Worm (Caenorhabditis elegans) whole organism, L2 larva: ENCODE results near the gene pqn-73.

Experiments
- C34F6.9 ChIP-seq: fragments of 150-350 bp; optimal IDR thresholded peaks from 2 replicates; lab custom pipeline; 2014; ENCODE audit warnings: missing biosample characterization, missing genetic modification characterization
- F13H6.1 ChIP-seq: sonication (generic microtip); optimal IDR thresholded peaks from 2 replicates; lab custom pipeline; 2016; ENCODE audit warnings: missing genetic modification characterization, missing compliant biosample characterization
- R02D3.7 ChIP-seq: fragments of 150-350 bp; optimal IDR thresholded peaks from 2 replicates; lab custom pipeline; 2014; ENCODE audit warnings: missing biosample characterization, missing genetic modification characterization
- Y55F3AM.14 ChIP-seq: fragments of 200-800 bp; sonication (Bioruptor generic); optimal IDR thresholded peaks from 2 replicates; lab custom pipeline; 2018; ENCODE audit warnings: mild to moderate bottlenecking, missing genetic modification characterization, missing compliant biosample characterization
- ZK546.5 ChIP-seq: sonication (generic microtip); optimal IDR thresholded peaks from 2 replicates; lab custom pipeline; 2017; ENCODE audit warnings: missing biosample characterization, missing genetic modification characterization
- alr-1 ChIP-seq: fragments of 150-350 bp; optimal IDR thresholded peaks from 2 replicates; lab custom pipeline; 2014; ENCODE audit warnings: missing biosample characterization, missing genetic modification characterization
- aly-2 ChIP-seq: fragments of 150-350 bp; optimal IDR thresholded peaks from 2 replicates; lab custom pipeline; 2014; ENCODE audit warnings: missing biosample characterization, missing genetic modification characterization
- ama-1 ChIP-seq: fragments of 150-350 bp; optimal IDR thresholded peaks from 2 replicates; lab custom pipeline; 2018; ENCODE audit warnings: inconsistent platforms
- blmp-1 ChIP-seq: sonication (generic microtip); optimal IDR thresholded peaks from 2 replicates; lab custom pipeline; 2017; ENCODE audit warnings: missing genetic modification characterization, mild to moderate bottlenecking, missing compliant biosample characterization, antibody characterized with exemption, moderate library complexity; ENCODE audit not compliant: insufficient read depth
- ceh-16 ChIP-seq: fragments of 150-350 bp; optimal IDR thresholded peaks from 2 replicates; lab custom pipeline; 2014; ENCODE audit warnings: missing biosample characterization, missing genetic modification characterization
- ceh-82 ChIP-seq: fragments of 150-350 bp; optimal IDR thresholded peaks from 2 replicates; lab custom pipeline; 2014; ENCODE audit warnings: missing biosample characterization, missing genetic modification characterization
- crh-2 ChIP-seq: sonication (generic microtip); optimal IDR thresholded peaks from 2 replicates; lab custom pipeline; 2017; ENCODE audit warnings: missing biosample characterization, missing genetic modification characterization
- dmd-4 ChIP-seq: sonication (generic microtip); optimal IDR thresholded peaks from 2 replicates; lab custom pipeline; 2017; ENCODE audit warnings: missing biosample characterization, missing genetic modification characterization
- egl-27 ChIP-seq: sonication (generic microtip); optimal IDR thresholded peaks from 3 replicates; lab custom pipeline; 2017; ENCODE audit warnings: missing biosample characterization, missing genetic modification reagents, missing genetic modification characterization
- elt-1 ChIP-seq: fragments of 150-350 bp; optimal IDR thresholded peaks from 2 replicates; lab custom pipeline; 2014; ENCODE audit warnings: missing biosample characterization, missing genetic modification characterization
- elt-3 ChIP-seq: sonication (generic microtip); optimal IDR thresholded peaks from 2 replicates; lab custom pipeline; 2017; ENCODE audit warnings: missing biosample characterization, missing genetic modification characterization
- fos-1 ChIP-seq: fragments of 150-350 bp; optimal IDR thresholded peaks from 2 replicates; lab custom pipeline; 2014; ENCODE audit warnings: missing biosample characterization, missing genetic modification characterization
- gmeb-1 ChIP-seq: fragments of 150-350 bp; optimal IDR thresholded peaks from 2 replicates; lab custom pipeline; 2014; ENCODE audit warnings: missing biosample characterization, missing genetic modification characterization
- lin-11 ChIP-seq: fragments of 150-350 bp; sonication (generic microtip); optimal IDR thresholded peaks from 2 replicates; lab custom pipeline; 2014; ENCODE audit warnings: missing biosample characterization, missing genetic modification characterization, inconsistent platforms, mixed read lengths
- lin-13 ChIP-seq: fragments of 150-350 bp; optimal IDR thresholded peaks from 2 replicates; lab custom pipeline; 2014; ENCODE audit warnings: missing biosample characterization, missing genetic modification reagents, missing genetic modification characterization
- lin-39 ChIP-seq: fragments of 150-350 bp; optimal IDR thresholded peaks from 2 replicates; lab custom pipeline; 2014; ENCODE audit warnings: missing biosample characterization, missing genetic modification reagents, missing genetic modification characterization
- lsy-2 ChIP-seq, 2 experiments: fragments of 150-350 bp in 1 of 2; sonication (generic microtip) in 1 of 2; optimal IDR thresholded peaks; 2 replicates each; lab custom pipeline; 2014 to 2017; ENCODE audit warnings: missing biosample characterization in 2 of 2, missing genetic modification characterization in 2 of 2
- mab-5 ChIP-seq: fragments of 150-350 bp; optimal IDR thresholded peaks from 2 replicates; lab custom pipeline; 2014; ENCODE audit warnings: missing biosample characterization, missing genetic modification characterization
- mbf-1 ChIP-seq: sonication (generic microtip); optimal IDR thresholded peaks from 2 replicates; lab custom pipeline; 2017; ENCODE audit warnings: missing biosample characterization, missing genetic modification characterization
- mdl-1 ChIP-seq, 2 experiments: fragments of 150-350 bp in 1 of 2; sonication (generic microtip) in 1 of 2; optimal IDR thresholded peaks; 2 replicates each; lab custom pipeline; 2017; ENCODE audit warnings: missing biosample characterization in 2 of 2, missing genetic modification characterization in 2 of 2
- nhr-10 ChIP-seq: sonication (generic microtip); optimal IDR thresholded peaks from 2 replicates; lab custom pipeline; 2017; ENCODE audit warnings: missing biosample characterization, missing genetic modification characterization
- nhr-11 ChIP-seq: fragments of 150-350 bp; optimal IDR thresholded peaks from 2 replicates; lab custom pipeline; 2014; ENCODE audit warnings: missing biosample characterization, missing genetic modification characterization
- nhr-12 ChIP-seq: fragments of 150-350 bp; optimal IDR thresholded peaks from 2 replicates; lab custom pipeline; 2014; ENCODE audit warnings: missing biosample characterization, missing genetic modification characterization
- nhr-129 ChIP-seq: fragments of 150-350 bp; optimal IDR thresholded peaks from 2 replicates; lab custom pipeline; 2014; ENCODE audit warnings: missing biosample characterization, missing genetic modification characterization
- nhr-21 ChIP-seq: fragments of 150-350 bp; optimal IDR thresholded peaks from 2 replicates; lab custom pipeline; 2014; ENCODE audit warnings: missing biosample characterization, missing genetic modification characterization
- nhr-23 ChIP-seq: fragments of 150-350 bp; optimal IDR thresholded peaks from 2 replicates; lab custom pipeline; 2014; ENCODE audit warnings: missing biosample characterization, missing genetic modification reagents, missing genetic modification characterization
- nhr-237 ChIP-seq: fragments of 150-350 bp; optimal IDR thresholded peaks from 2 replicates; lab custom pipeline; 2014; ENCODE audit warnings: missing biosample characterization, missing genetic modification characterization
- nhr-25 ChIP-seq: fragments of 150-350 bp; sonication (generic microtip); optimal IDR thresholded peaks from 3 replicates; lab custom pipeline; 2014; ENCODE audit warnings: missing biosample characterization, missing genetic modification characterization
- nhr-6 ChIP-seq: fragments of 150-350 bp; optimal IDR thresholded peaks from 2 replicates; lab custom pipeline; 2014; ENCODE audit warnings: missing biosample characterization, missing genetic modification characterization
- nhr-77 ChIP-seq: fragments of 150-350 bp; optimal IDR thresholded peaks from 2 replicates; lab custom pipeline; 2014; ENCODE audit warnings: missing biosample characterization, missing genetic modification characterization
- peb-1 ChIP-seq: fragments of 150-350 bp; optimal IDR thresholded peaks from 2 replicates; lab custom pipeline; 2014; ENCODE audit warnings: missing biosample characterization, missing genetic modification characterization
- sem-4 ChIP-seq: fragments of 150-350 bp; optimal IDR thresholded peaks from 2 replicates; lab custom pipeline; 2014; ENCODE audit warnings: missing biosample characterization, missing genetic modification reagents, missing genetic modification characterization
- skn-1 ChIP-seq: sonication (generic microtip); optimal IDR thresholded peaks from 2 replicates; lab custom pipeline; 2017; ENCODE audit warnings: missing biosample characterization, missing genetic modification characterization
- sma-3 ChIP-seq: sonication (generic microtip); optimal IDR thresholded peaks from 2 replicates; lab custom pipeline; 2016; ENCODE audit warnings: missing genetic modification reagents, missing genetic modification characterization, missing compliant biosample characterization
- sma-9 ChIP-seq, 2 experiments: fragments of 150-350 bp in 1 of 2; sonication (generic microtip) in 1 of 2; optimal IDR thresholded peaks; 2 replicates each; lab custom pipeline; 2014 to 2016; ENCODE audit warnings: missing genetic modification characterization in 2 of 2, mild to moderate bottlenecking in 1 of 2, missing biosample characterization in 1 of 2, missing compliant biosample characterization in 1 of 2, missing genetic modification reagents in 1 of 2, moderate library complexity in 1 of 2
- snpc-4 ChIP-seq: fragments of 150-350 bp; optimal IDR thresholded peaks from 2 replicates; lab custom pipeline; 2014; ENCODE audit warnings: missing biosample characterization, missing genetic modification characterization
- unc-39 ChIP-seq: fragments of 150-350 bp; optimal IDR thresholded peaks from 2 replicates; lab custom pipeline; 2014; ENCODE audit warnings: missing biosample characterization, missing genetic modification characterization
- unc-55 ChIP-seq: fragments of 150-350 bp; sonication (generic microtip); optimal IDR thresholded peaks from 3 replicates; lab custom pipeline; 2014; ENCODE audit warnings: missing biosample characterization, missing genetic modification reagents, missing genetic modification characterization
- unc-62 ChIP-seq: fragments of 150-350 bp; optimal IDR thresholded peaks from 2 replicates; lab custom pipeline; 2014; ENCODE audit warnings: missing biosample characterization, missing genetic modification reagents, missing genetic modification characterization
- zag-1 ChIP-seq: fragments of 150-350 bp; optimal IDR thresholded peaks from 2 replicates; lab custom pipeline; 2014; ENCODE audit warnings: missing biosample characterization, missing genetic modification characterization
- ztf-1 ChIP-seq: fragments of 200-800 bp; sonication (Bioruptor generic); conservative IDR thresholded peaks from 2 replicates; pipeline ENCODE4 v1.3.6; 2022; ENCODE audit warnings: missing genetic modification characterization, missing compliant biosample characterization
- ztf-11 ChIP-seq: sonication (generic microtip); optimal IDR thresholded peaks from 2 replicates; lab custom pipeline; 2017; ENCODE audit warnings: missing biosample characterization, missing genetic modification characterization
- ztf-4 ChIP-seq: fragments of 150-350 bp; optimal IDR thresholded peaks from 2 replicates; lab custom pipeline; 2014; ENCODE audit warnings: missing biosample characterization, missing genetic modification characterization

The pqn-73 gene

ce11 chrII:8568234-8568969, 27.9 kb downstream of the pqn-73 start:
- TF ChIP-seq ztf-1 (GFP tag; lab: Robert Waterston, UW): no peak

- peak; percentile 74 for TF ChIP-seq sem-4 (tag; lab: Kevin White, UChicago)
- TF ChIP-seq egl-27 (tag; lab: Kevin White, UChicago): no peak
- no peak for TF ChIP-seq nhr-23 (tag; lab: Kevin White, UChicago)
- TF ChIP-seq ceh-82 (tag; lab: Kevin White, UChicago): no peak
- TF ChIP-seq unc-39 (tag; lab: Kevin White, UChicago): no peak
- TF ChIP-seq blmp-1 (tag; lab: Kevin White, UChicago): peak; percentile 33
- TF ChIP-seq mdl-1 (tag; optimal IDR thresholded peaks at IDR 0.05; lab: Kevin White, UChicago): peak in 1 of 2 experiments; percentile 51
- TF ChIP-seq sma-3 (GFP tag; lab: Kevin White, UChicago): peak; percentile 88
- peak; percentile 66 for TF ChIP-seq ceh-16 (tag; lab: Kevin White, UChicago)
- TF ChIP-seq snpc-4 (tag; lab: Kevin White, UChicago): peak; percentile 80
- TF ChIP-seq fos-1 (tag; lab: Kevin White, UChicago): peak; percentile 81
- peak; percentile 92 for TF ChIP-seq nhr-129 (tag; lab: Kevin White, UChicago)
- TF ChIP-seq gmeb-1 (tag; lab: Kevin White, UChicago): peak; percentile 97
- no peak for TF ChIP-seq aly-2 (tag; lab: Kevin White, UChicago)
- no peak for TF ChIP-seq peb-1
- TF ChIP-seq C34F6.9 (tag; lab: Kevin White, UChicago): peak; percentile 98
- TF ChIP-seq nhr-6: peak; percentile 71
- TF ChIP-seq crh-2: peak; percentile 96
- TF ChIP-seq nhr-12 (tag; lab: Kevin White, UChicago): peak; percentile 52
- peak; percentile 42 for TF ChIP-seq mab-5
- TF ChIP-seq nhr-10 (tag; lab: Kevin White, UChicago): no peak
- TF ChIP-seq alr-1: no peak
- peak; percentile 95 for TF ChIP-seq lin-11 (tag; lab: Kevin White, UChicago)
- TF ChIP-seq ZK546.5 (tag; lab: Kevin White, UChicago): peak; percentile 96
- peak; percentile 38 for TF ChIP-seq nhr-237 (tag; lab: Kevin White, UChicago)
- TF ChIP-seq ztf-1 (GFP tag; lab: Robert Waterston, UW): no peak
- no peak for TF ChIP-seq unc-62 (GFP tag; lab: Kevin White, UChicago)
- peak; percentile 97 for TF ChIP-seq unc-55 (GFP tag; lab: Kevin White, UChicago)
- TF ChIP-seq Y55F3AM.14: peak; percentile 15
- peak; percentile 81 for TF ChIP-seq nhr-21 (tag; lab: Kevin White, UChicago)
- no peak for TF ChIP-seq ztf-11 (tag; lab: Kevin White, UChicago)
- peak; percentile 88 for TF ChIP-seq F13H6.1
- peak; percentile 79 for TF ChIP-seq sma-9 (GFP tag; optimal IDR thresholded peaks at IDR 0.05; lab: Kevin White, UChicago)
- no peak for TF ChIP-seq sma-9 (tag; optimal IDR thresholded peaks at IDR 0.05; lab: Kevin White, UChicago)
- peak; percentile 5 for TF ChIP-seq R02D3.7 (tag; lab: Kevin White, UChicago)
- no peak for TF ChIP-seq skn-1 (tag; lab: Kevin White, UChicago)
- peak; percentile 78 for TF ChIP-seq ama-1 (lab: Kevin White, UChicago)
- TF ChIP-seq lin-39 (tag; lab: Kevin White, UChicago): no peak
- TF ChIP-seq elt-1 (tag; lab: Kevin White, UChicago): no peak
- TF ChIP-seq nhr-25: peak; percentile 87
- TF ChIP-seq nhr-11 (tag; lab: Kevin White, UChicago): no peak
- peak; percentile 93 to 99 for TF ChIP-seq lsy-2 (tag; optimal IDR thresholded peaks at IDR 0.05; lab: Kevin White, UChicago)
- TF ChIP-seq lin-13 (GFP tag; lab: Kevin White, UChicago): peak; percentile 88
- TF ChIP-seq dmd-4: no peak
- TF ChIP-seq nhr-77: no peak
- TF ChIP-seq mbf-1: no peak
- peak; percentile 71 for TF ChIP-seq ztf-4 (tag; lab: Kevin White, UChicago)
- peak; percentile 71 for TF ChIP-seq zag-1 (tag; lab: Kevin White, UChicago)
- no peak for TF ChIP-seq elt-3 (tag; lab: Kevin White, UChicago)
Measured at ce11 chrII:8569038-8569977, 28.8 kb downstream of the pqn-73 start, which contains the start of the genes col-38 and rpl-5. TSS of gene col-38 (minus strand) at chrII:8569088. TSS of gene rpl-5 (plus strand) at chrII:8569927.
